Worm (Caenorhabditis elegans) whole organism, L4 larva: Measurements from ENCODE around the gene K09F5.4.

Source experiments
- ZK546.5 ChIP-seq, 2 experiments: sonication (generic microtip); optimal IDR thresholded peaks; 2 replicates each; lab custom pipeline; 2017; ENCODE audit warnings: missing biosample characterization in 2 of 2, missing genetic modification characterization in 2 of 2
- skn-1 ChIP-seq: fragments of 150-350 bp; optimal IDR thresholded peaks from 2 replicates; lab custom pipeline; 2014; ENCODE audit warnings: missing biosample characterization, missing genetic modification characterization

- TF ChIP-seq skn-1 (tag; lab: Kevin White, UChicago) (no peak), ZK546.5 (tag; optimal IDR thresholded peaks at IDR 0.05; lab: Kevin White, UChicago) (no peak)
Observed at ce11 chrX:7743939-7744338, 33.4 kb upstream of the K09F5.4 start, which contains the start of gene ref-2.
